Worm (Caenorhabditis elegans) whole organism, young adult: ENCODE results near the gene gplb-1.

Source experiments
- T07F8.4 ChIP-seq: sonication (generic microtip); optimal IDR thresholded peaks from 2 replicates; lab custom pipeline; 2016; ENCODE audit warnings: mild to moderate bottlenecking, missing genetic modification characterization, moderate library complexity, missing compliant biosample characterization
- zfh-2 ChIP-seq: fragments of 200-800 bp; sonication (Bioruptor generic); conservative IDR thresholded peaks from 2 replicates; pipeline ENCODE4 v1.3.6; 2022; ENCODE audit warnings: missing genetic modification reagents, missing genetic modification characterization, missing compliant biosample characterization

DNA sequence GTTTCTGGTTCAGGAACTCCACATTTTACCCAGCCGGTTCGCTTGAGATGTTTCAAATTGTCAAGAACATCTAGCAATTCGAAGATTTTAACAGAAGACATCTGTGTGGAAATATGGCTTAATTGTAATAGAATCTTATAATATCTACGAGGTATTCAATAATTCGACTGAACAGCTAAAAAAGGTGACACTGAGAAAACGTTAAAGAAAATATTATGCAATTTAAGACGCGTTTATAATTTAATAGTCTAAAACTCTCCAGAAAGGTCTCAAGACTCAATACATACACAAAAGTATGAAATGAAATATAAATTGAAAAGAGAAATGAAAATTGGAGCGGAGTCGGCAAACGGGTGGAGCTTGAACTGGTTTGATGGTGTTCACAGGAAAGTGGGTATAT is 42.3 kb upstream of the gplb-1 start, which contains the start of gene F45F2.9:
- TF ChIP-seq T07F8.4 (tag; lab: Kevin White, UChicago) (no peak), zfh-2 (GFP tag; lab: Robert Waterston, UW) (no peak)
